Worm (Caenorhabditis elegans) whole organism, L4 larva: ENCODE data around the gene sre-33.

Source experiments
- F49E8.2 ChIP-seq: sonication (generic microtip); optimal IDR thresholded peaks from 2 replicates; lab custom pipeline; 2016; ENCODE audit warnings: missing compliant biosample characterization, mild to moderate bottlenecking, missing genetic modification characterization, borderline replicate concordance
- Y105C5A.15 ChIP-seq: fragments of 200-800 bp; sonication (Bioruptor generic); IDR thresholded peaks from 2 replicates; pipeline ENCODE4 v1.3.6; 2022; ENCODE audit warnings: missing genetic modification characterization, missing compliant biosample characterization
- Y5F2A.4 ChIP-seq: fragments of 200-800 bp; sonication (Bioruptor generic); optimal IDR thresholded peaks from 2 replicates; lab custom pipeline; 2018; ENCODE audit warnings: mild to moderate bottlenecking, missing genetic modification characterization, missing compliant biosample characterization
- Y75B8A.6 ChIP-seq: fragments of 200-800 bp; sonication (Bioruptor generic); IDR thresholded peaks from 2 replicates; pipeline ENCODE4 v1.3.6; 2022; ENCODE audit warnings: missing genetic modification reagents, missing genetic modification characterization, missing compliant biosample characterization
- aha-1 ChIP-seq: fragments of 150-350 bp; peaks from one replicate; lab custom pipeline; 2014; ENCODE audit warnings: missing biosample characterization, missing genetic modification characterization
- ama-1 ChIP-seq: fragments of 150-350 bp; optimal IDR thresholded peaks from 2 replicates; lab custom pipeline; 2014; ENCODE audit warnings: inconsistent platforms, mixed read lengths
- attf-4 ChIP-seq: sonication (generic microtip); optimal IDR thresholded peaks from 3 replicates; lab custom pipeline; 2017; ENCODE audit warnings: missing biosample characterization, missing genetic modification characterization
- ceh-20 ChIP-seq: fragments of 200-800 bp; sonication (Bioruptor generic); IDR thresholded peaks from 2 replicates; pipeline ENCODE4 v1.3.6; 2022; ENCODE audit warnings: missing genetic modification reagents, missing genetic modification characterization, missing compliant biosample characterization
- ceh-28 ChIP-seq: fragments of 150-350 bp; optimal IDR thresholded peaks from 2 replicates; lab custom pipeline; 2014; ENCODE audit warnings: missing biosample characterization, missing genetic modification reagents, missing genetic modification characterization
- ceh-44 ChIP-seq: fragments of 200-800 bp; sonication (Bioruptor generic); IDR thresholded peaks from 2 replicates; pipeline ENCODE4 v1.3.6; 2022; ENCODE audit warnings: missing genetic modification reagents, missing genetic modification characterization, missing compliant biosample characterization
- daf-12 ChIP-seq: fragments of 150-350 bp; optimal IDR thresholded peaks from 2 replicates; lab custom pipeline; 2014; ENCODE audit warnings: missing biosample characterization, missing genetic modification reagents, missing genetic modification characterization
- daf-19 ChIP-seq: fragments of 200-800 bp; sonication (Bioruptor generic); conservative IDR thresholded peaks from 2 replicates; pipeline ENCODE4 v1.3.6; 2022; ENCODE audit warnings: missing genetic modification characterization, missing compliant biosample characterization
- dmd-8 ChIP-seq: fragments of 200-800 bp; sonication (Bioruptor generic); IDR thresholded peaks from 2 replicates; pipeline ENCODE4 v1.3.6; 2022; ENCODE audit warnings: missing genetic modification characterization, missing compliant biosample characterization
- dmd-9 ChIP-seq: fragments of 200-800 bp; sonication (Bioruptor generic); IDR thresholded peaks from 2 replicates; pipeline ENCODE4 v1.3.6; 2022; ENCODE audit warnings: missing genetic modification reagents, missing genetic modification characterization, missing compliant biosample characterization
- egl-43 ChIP-seq: fragments of 200-800 bp; sonication (Bioruptor generic); IDR thresholded peaks from 2 replicates; pipeline ENCODE4 v1.3.6; 2022; ENCODE audit warnings: missing genetic modification reagents, missing genetic modification characterization, missing compliant biosample characterization
- lim-7 ChIP-seq: fragments of 200-800 bp; sonication (Bioruptor generic); IDR thresholded peaks from 2 replicates; pipeline ENCODE4 v1.3.6; 2022; ENCODE audit warnings: missing genetic modification characterization, missing compliant biosample characterization
- lin-1 ChIP-seq: fragments of 200-800 bp; sonication (Bioruptor generic); IDR thresholded peaks from 2 replicates; pipeline ENCODE4 v1.3.6; 2022; ENCODE audit warnings: missing genetic modification reagents, missing genetic modification characterization, missing compliant biosample characterization
- lin-29 ChIP-seq: fragments of 200-800 bp; sonication (Bioruptor generic); IDR thresholded peaks from 2 replicates; pipeline ENCODE4 v1.3.6; 2022; ENCODE audit warnings: missing genetic modification reagents, missing genetic modification characterization, missing compliant biosample characterization
- madf-5 ChIP-seq, 2 experiments: fragments of 200-800 bp; sonication (Bioruptor generic); IDR thresholded peaks; 2 replicates each; pipeline ENCODE4 v1.3.6; 2022; ENCODE audit warnings: missing compliant biosample characterization in 2 of 2, missing genetic modification characterization in 2 of 2
- mdl-1 ChIP-seq, 2 experiments: fragments of 150-350 bp in 1 of 2; sonication (generic microtip) in 1 of 2; optimal IDR thresholded peaks; 2 replicates each; lab custom pipeline; 2014 to 2017; ENCODE audit warnings: missing biosample characterization in 2 of 2, missing genetic modification characterization in 2 of 2
- mep-1 ChIP-seq: fragments of 150-350 bp; sonication (generic microtip); optimal IDR thresholded peaks from 3 replicates; lab custom pipeline; 2014; ENCODE audit warnings: missing biosample characterization, missing genetic modification characterization
- mxl-2 ChIP-seq: fragments of 200-800 bp; sonication (Bioruptor generic); conservative IDR thresholded peaks from 2 replicates; pipeline ENCODE4 v1.3.6; 2022; ENCODE audit warnings: missing genetic modification reagents, missing genetic modification characterization, missing compliant biosample characterization
- mxl-3 ChIP-seq: fragments of 200-800 bp; sonication (Bioruptor generic); optimal IDR thresholded peaks from 2 replicates; lab custom pipeline; 2018; ENCODE audit warnings: mild to moderate bottlenecking, missing genetic modification characterization, missing compliant biosample characterization
- nhr-41 ChIP-seq: fragments of 200-800 bp; sonication (Bioruptor generic); IDR thresholded peaks from 2 replicates; pipeline ENCODE4 v1.3.6; 2022; ENCODE audit warnings: missing genetic modification reagents, missing genetic modification characterization, missing compliant biosample characterization
- pha-4 ChIP-seq, 2 experiments: fragments of 150-350 bp in 1 of 2; fragments of 200-800 bp in 1 of 2; sonication (Bioruptor generic) in 1 of 2; IDR thresholded peaks in 1 of 2; optimal IDR thresholded peaks in 1 of 2; 2 replicates each; pipeline versions ENCODE4 v1.3.6 to Lab custom; 2014 to 2022; ENCODE audit warnings: missing genetic modification characterization in 2 of 2, missing genetic modification reagents in 2 of 2, missing biosample characterization in 1 of 2, missing compliant biosample characterization in 1 of 2
- rbr-2 ChIP-seq: sonication (generic microtip); optimal IDR thresholded peaks from 2 replicates; lab custom pipeline; 2016; ENCODE audit warnings: missing genotype, missing genetic modification characterization, missing compliant biosample characterization
- set-16 ChIP-seq: fragments of 200-800 bp; sonication (Bioruptor generic); IDR thresholded peaks from 2 replicates; pipeline ENCODE4 v1.3.6; 2022; ENCODE audit warnings: missing genetic modification reagents, missing genetic modification characterization, missing compliant biosample characterization
- snpc-4 ChIP-seq: fragments of 150-350 bp; optimal IDR thresholded peaks from 2 replicates; lab custom pipeline; 2014; ENCODE audit warnings: missing biosample characterization, missing genetic modification characterization
- tag-97 ChIP-seq: fragments of 200-800 bp; sonication (Bioruptor generic); IDR thresholded peaks from 2 replicates; pipeline ENCODE4 v1.3.6; 2022; ENCODE audit warnings: missing genetic modification characterization, missing compliant biosample characterization
- unc-130 ChIP-seq: sonication (generic microtip); optimal IDR thresholded peaks from 2 replicates; lab custom pipeline; 2016; ENCODE audit warnings: missing genetic modification reagents, missing genetic modification characterization, missing compliant biosample characterization
- vab-7 ChIP-seq: fragments of 200-800 bp; sonication (Bioruptor generic); IDR thresholded peaks from 2 replicates; pipeline ENCODE4 v1.3.6; 2022; ENCODE audit warnings: missing genetic modification reagents, missing genetic modification characterization, missing compliant biosample characterization
- zip-11 ChIP-seq: fragments of 200-800 bp; sonication (Bioruptor generic); IDR thresholded peaks from 2 replicates; pipeline ENCODE4 v1.3.6; 2022; ENCODE audit warnings: missing genetic modification characterization, missing compliant biosample characterization

sre-33 gene

DNA sequence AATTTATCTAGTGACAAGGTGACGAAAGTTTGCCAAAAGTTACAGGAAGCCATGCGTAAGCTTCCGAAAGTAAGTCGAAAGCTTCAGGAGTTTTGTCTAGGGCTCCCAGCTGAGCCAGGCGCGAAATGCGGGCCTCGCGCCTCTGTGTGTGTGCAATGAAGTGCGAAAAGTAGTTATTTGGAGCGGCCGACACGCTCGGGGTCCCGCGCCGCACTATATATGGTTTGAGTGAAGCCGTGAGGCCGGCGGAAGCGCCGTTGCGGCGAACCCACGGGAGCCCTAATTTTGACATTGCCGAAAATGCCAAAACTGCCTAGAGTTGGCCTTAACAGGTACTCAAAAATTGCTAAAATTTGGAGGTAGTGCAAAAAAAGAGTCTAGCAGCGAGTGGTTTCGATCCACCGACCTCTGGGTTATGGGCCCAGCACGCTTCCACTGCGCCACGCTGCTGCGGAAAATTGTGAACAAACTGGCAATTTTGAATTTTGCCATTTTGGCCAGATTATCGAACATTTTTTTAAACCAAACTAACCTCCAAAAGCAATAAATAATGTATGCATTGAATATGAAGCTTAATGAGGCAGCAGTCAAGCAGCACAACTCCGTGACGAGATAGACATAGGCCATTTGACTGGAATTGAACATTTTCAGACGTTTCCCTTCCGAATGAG is 17.8 kb upstream of the sre-33 start:
- TF ChIP-seq pha-4 (GFP tag; IDR thresholded peaks at IDR 0.05; lab: Robert Waterston, UW) (peak; percentile 18; the same call in 1 of the 2 replicates), pha-4 (tag; optimal IDR thresholded peaks at IDR 0.05; lab: Kevin White, UChicago) (no peak), egl-43 (GFP tag; lab: Robert Waterston, UW) (peak; percentile 57; the same call in 1 of the 2 replicates), dmd-9 (GFP tag; lab: Robert Waterston, UW) (0 out of 2 replicates have a peak, but pooled peaks have one; percentile 61), lin-29 (GFP tag; lab: Robert Waterston, UW) (no peak), lim-7 (peak; percentile 63; the same call in 1 of the 2 replicates), dmd-8 (GFP tag; lab: Robert Waterston, UW) (0 out of 2 replicates have a peak, but pooled peaks have one; percentile 47), set-16 (GFP tag; lab: Robert Waterston, UW) (peak; percentile 62), vab-7 (peak; percentile 42; the same call in 1 of the 2 replicates), mxl-2 (GFP tag; lab: Robert Waterston, UW) (no peak)

ce11 chrII:12436717-12437116 is 16.4 kb upstream of the sre-33 start:
- no peak for TF ChIP-seq daf-19
- no peak for TF ChIP-seq set-16 (GFP tag; lab: Robert Waterston, UW)
- TF ChIP-seq F49E8.2 = no peak
- TF ChIP-seq snpc-4 (tag; lab: Kevin White, UChicago) = no peak
- 0 out of 2 replicates have a peak, but pooled peaks have one; percentile 32 for TF ChIP-seq lim-7
- no peak for TF ChIP-seq lin-1 (GFP tag; lab: Robert Waterston, UW)

DNA sequence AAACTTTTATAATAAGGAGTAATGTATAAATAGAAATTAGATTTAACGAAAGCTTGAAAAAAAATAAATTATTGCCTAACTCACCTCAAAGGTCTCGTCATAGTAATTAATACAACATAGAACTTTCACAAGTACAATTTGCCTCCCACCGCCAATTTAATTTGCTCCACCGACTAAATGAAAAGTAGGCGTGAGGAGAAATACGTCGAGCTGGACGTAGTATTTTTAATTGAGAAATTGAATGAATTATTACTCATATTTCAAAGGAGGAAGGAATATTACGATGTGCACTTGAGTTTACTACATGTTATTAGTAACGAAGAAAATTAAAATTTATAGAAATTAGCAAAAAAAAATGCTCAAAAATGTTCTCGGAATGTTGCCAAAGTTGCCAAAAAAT is 14.7 kb upstream of the sre-33 start, which contains the start of gene Y57A10C.9:
Gene Y57A10C.9 (minus strand): TSS at position 101 of the 400 bp plus-strand sequence.
- TF ChIP-seq Y105C5A.15 (GFP tag; lab: Robert Waterston, UW) = no peak
- TF ChIP-seq snpc-4 (tag; lab: Kevin White, UChicago) = no peak
- no peak for TF ChIP-seq mep-1 (tag; lab: Kevin White, UChicago)
- no peak for TF ChIP-seq Y5F2A.4 (GFP tag; lab: Kevin White, UChicago)
- TF ChIP-seq mxl-3 (GFP tag; lab: Kevin White, UChicago) = no peak
- no peak for TF ChIP-seq madf-5 (GFP tag; IDR thresholded peaks at IDR 0.05; lab: Robert Waterston, UW)
- no peak for TF ChIP-seq ceh-28
- no peak for TF ChIP-seq tag-97 (GFP tag; lab: Robert Waterston, UW)
- no peak for TF ChIP-seq Y75B8A.6 (GFP tag; lab: Robert Waterston, UW)
- TF ChIP-seq mdl-1 (tag; optimal IDR thresholded peaks at IDR 0.05; lab: Kevin White, UChicago) = no peak
- no peak for TF ChIP-seq attf-4
- TF ChIP-seq unc-130 = no peak
- TF ChIP-seq ceh-44 (GFP tag; lab: Robert Waterston, UW) = no peak
- TF ChIP-seq daf-12 (tag; lab: Kevin White, UChicago) = no peak

DNA sequence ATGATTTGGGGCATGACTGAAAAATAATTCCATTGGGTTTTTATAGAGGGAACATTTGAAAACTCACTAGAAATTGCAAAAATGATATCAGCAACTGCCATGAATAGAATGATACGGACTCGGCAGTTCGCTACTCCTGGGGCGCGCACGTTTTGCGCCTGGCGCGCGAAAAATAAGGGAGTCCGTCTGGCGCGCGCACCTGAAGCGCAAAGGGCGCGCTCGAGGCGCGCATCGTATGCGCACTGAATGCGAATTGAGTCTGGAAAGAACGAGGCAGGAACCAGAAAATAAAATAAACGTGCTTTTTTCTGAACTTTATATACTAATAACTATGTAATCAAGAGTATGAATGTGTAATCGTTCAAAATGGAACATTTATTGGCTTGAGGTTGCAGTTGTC is 11.9 kb upstream of the sre-33 start, which contains the start of gene Y57A10C.10:
Gene Y57A10C.10 (minus strand): TSS at position 101 of the 400 bp plus-strand sequence.
- peak; percentile 12; the same call in 1 of the 2 replicates for TF ChIP-seq set-16 (GFP tag; lab: Robert Waterston, UW)
- TF ChIP-seq, all 104 proteins: peak for 1; not testable (repeated sequence) for 103

DNA sequence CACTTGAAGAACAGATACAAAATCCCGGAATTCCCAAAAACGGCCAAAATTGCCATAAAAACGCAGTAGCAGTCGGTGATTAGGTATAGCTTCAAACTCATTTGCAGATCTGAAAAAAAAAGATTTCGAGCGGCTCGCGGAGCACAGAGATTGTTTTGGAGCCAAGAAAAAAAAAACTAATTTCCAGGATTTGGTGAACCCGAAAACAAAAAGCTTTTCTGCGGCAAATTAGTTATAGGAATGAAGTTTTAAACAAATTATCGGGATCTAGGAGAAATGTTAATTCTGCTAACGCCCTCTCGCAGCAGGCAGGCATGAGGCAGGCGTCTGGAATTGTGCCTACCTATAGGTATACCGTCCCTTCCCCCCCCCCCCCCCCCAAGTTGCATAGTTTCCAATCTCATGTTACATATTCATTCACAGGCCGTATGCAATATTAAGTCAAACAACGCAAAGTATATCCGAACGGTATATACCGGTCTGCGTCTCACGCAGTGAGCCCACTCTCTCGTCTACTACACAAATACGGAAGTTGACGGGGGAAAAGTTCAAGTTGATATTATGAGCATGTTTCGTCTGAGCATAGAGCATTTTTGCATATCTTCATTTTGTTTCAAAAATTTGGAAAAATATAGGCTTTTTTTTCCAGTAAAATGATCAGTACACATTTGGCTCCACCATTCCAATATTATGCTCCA is 8.3 kb upstream of the sre-33 start, which contains the start of the genes W05H5.1 and pitr-6:
Gene W05H5.1 (minus strand): TSS at position 101 of the 698 bp plus-strand sequence.
Gene pitr-6 (plus strand): TSS at position 648 of the 698 bp plus-strand sequence.
- TF ChIP-seq nhr-41 (GFP tag; lab: Robert Waterston, UW) (no peak), zip-11 (no peak), ceh-20 (GFP tag; lab: Robert Waterston, UW) (no peak), ama-1 (lab: Kevin White, UChicago) (no peak), rbr-2 (no peak), aha-1 (tag; lab: Kevin White, UChicago) (peak; percentile 55), pha-4 (GFP tag; IDR thresholded peaks at IDR 0.05; lab: Robert Waterston, UW) (no peak), pha-4 (tag; optimal IDR thresholded peaks at IDR 0.05; lab: Kevin White, UChicago) (no peak)
